Worm (Caenorhabditis elegans): Measurements from ENCODE around the gene C09B9.85.

DNA sequence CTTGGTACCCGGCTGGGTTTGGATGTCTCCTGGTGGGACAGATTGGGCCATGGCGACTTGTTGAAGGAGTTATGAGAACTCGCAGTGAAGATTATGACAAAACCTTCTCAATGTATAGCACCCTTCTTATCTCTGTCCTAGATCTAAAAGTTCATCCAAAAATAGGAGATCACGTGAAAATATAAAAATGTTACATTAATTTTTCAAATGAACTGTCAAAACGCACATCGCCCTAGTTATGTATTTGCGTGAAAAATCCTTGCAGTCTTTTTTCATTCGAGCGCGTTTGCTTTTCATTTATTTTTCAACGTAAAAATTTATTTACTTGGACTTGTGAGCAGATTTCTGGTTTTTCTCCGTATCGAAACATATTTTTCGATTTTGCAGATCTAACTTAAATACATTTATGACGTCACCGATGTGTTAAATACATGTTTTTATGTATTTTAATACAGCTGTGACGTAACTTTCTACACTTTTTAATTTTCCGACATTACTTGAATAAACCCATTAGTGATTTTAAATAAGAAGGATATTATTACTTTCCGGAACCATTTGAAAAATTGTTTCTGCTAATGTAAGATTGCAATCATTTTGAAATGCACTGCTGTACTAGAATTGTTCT, 30.5 kb upstream of the C09B9.85 start, which contains the start of gene msp-55:
- TF ChIP-seq elt-3 (tag; optimal IDR thresholded peaks at IDR 0.05) (no peak), nhr-11 (tag; optimal IDR thresholded peaks at IDR 0.05) (no peak), nhr-77 (tag; optimal IDR thresholded peaks at IDR 0.05) (no peak), hlh-17 (GFP tag; optimal IDR thresholded peaks at IDR 0.05; ENCODE audit: borderline replicate concordance) (no peak), egl-27 (tag; optimal IDR thresholded peaks at IDR 0.05) (no peak), mep-1 (tag; optimal IDR thresholded peaks at IDR 0.05) (no peak), lsy-2 (tag; optimal IDR thresholded peaks at IDR 0.05) (no peak)
